Worm (Caenorhabditis elegans): ENCODE data around the gene C18E9.2.

C18E9.2 gene

DNA sequence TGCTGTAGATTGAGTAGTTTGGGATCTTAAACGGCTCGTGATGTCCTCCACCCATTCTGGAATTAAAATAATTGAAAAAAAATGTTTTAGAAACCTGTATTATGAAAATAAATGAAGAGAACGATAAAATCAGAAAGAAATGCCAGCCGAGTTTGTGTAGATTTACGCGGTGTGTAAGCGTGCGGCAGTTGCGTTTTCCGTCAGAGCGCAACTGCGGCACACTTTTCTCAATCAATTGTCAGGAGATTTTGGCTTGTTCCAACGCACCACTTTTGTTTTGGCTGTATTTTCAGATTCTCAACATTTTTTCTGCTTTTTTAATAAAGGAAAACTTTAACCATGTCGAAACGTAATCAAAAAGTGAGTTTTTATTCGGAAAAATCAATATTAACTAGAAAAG is at the start of gene C18E9.2, which contains the start of gene ndub-3:
Gene C18E9.2, plus strand, starts transcription at position 172 of the 400 bp plus-strand sequence.
Gene ndub-3, minus strand, starts transcription at position 56 of the 400 bp plus-strand sequence.
- TF ChIP-seq daf-12 (tag; optimal IDR thresholded peaks at IDR 0.05) (no peak), hlh-30 (tag; optimal IDR thresholded peaks at IDR 0.05; ENCODE audit: insufficient read depth) (peak; percentile 65), ctbp-1 (GFP tag; IDR thresholded peaks at IDR 0.05) (no peak), ztf-7 (tag; optimal IDR thresholded peaks at IDR 0.05) (no peak), hif-1 (tag; optimal IDR thresholded peaks at IDR 0.05) (peak in 1 of 2 experiments; percentile 13), dmd-6 (GFP tag; IDR thresholded peaks at IDR 0.05) (no peak), F44E2.7 (GFP tag; IDR thresholded peaks at IDR 0.05) (no peak), mes-2 (tag; optimal IDR thresholded peaks at IDR 0.05; ENCODE audit: poor library complexity, severe bottlenecking) (peak; percentile 63), unc-39 (tag; optimal IDR thresholded peaks at IDR 0.05) (no peak), lin-1 (GFP tag; IDR thresholded peaks at IDR 0.05) (no peak), Y105C5A.15 (GFP tag; IDR thresholded peaks at IDR 0.05) (no peak), dmd-9 (GFP tag; IDR thresholded peaks at IDR 0.05) (no peak), daf-19 (GFP tag; conservative IDR thresholded peaks at IDR 0.05) (no peak), dpl-1 (GFP tag; optimal IDR thresholded peaks at IDR 0.05) (peak; percentile 27), daf-8 (GFP tag; IDR thresholded peaks at IDR 0.05) (no peak), tra-1 (GFP tag; IDR thresholded peaks at IDR 0.05) (no peak), mep-1 (tag; optimal IDR thresholded peaks at IDR 0.05) (peak; percentile 53), zfp-3 (GFP tag; conservative IDR thresholded peaks at IDR 0.05) (no peak), madf-9 (GFP tag; conservative IDR thresholded peaks at IDR 0.05) (no peak), hlh-11 (tag; optimal IDR thresholded peaks at IDR 0.05) (peak; percentile 32), nhr-111 (GFP tag; optimal IDR thresholded peaks at IDR 0.05) (no peak), nhr-6 (tag; optimal IDR thresholded peaks at IDR 0.05) (peak; percentile 44), pqm-1 (tag; optimal IDR thresholded peaks at IDR 0.05) (no peak), ztf-11 (tag; optimal IDR thresholded peaks at IDR 0.05) (no peak), php-3 (GFP tag; IDR thresholded peaks at IDR 0.05) (no peak), aha-1 (tag) (no peak), D1046.2 (GFP tag; IDR thresholded peaks at IDR 0.05) (no peak), nhr-76 (tag; optimal IDR thresholded peaks at IDR 0.05) (no peak), F37D6.2 (tag; optimal IDR thresholded peaks at IDR 0.05) (no peak), zip-2 (tag; optimal IDR thresholded peaks at IDR 0.05) (no peak), ceh-82 (tag; optimal IDR thresholded peaks at IDR 0.05) (no peak), dve-1 (tag; optimal IDR thresholded peaks at IDR 0.05; ENCODE audit: insufficient read depth) (peak; percentile 22), egl-27 (tag; optimal IDR thresholded peaks at IDR 0.05) (no peak), Y75B8A.6 (GFP tag; IDR thresholded peaks at IDR 0.05) (no peak), T26A8.4 (GFP tag; IDR thresholded peaks at IDR 0.05) (no peak), ZK546.5 (tag; optimal IDR thresholded peaks at IDR 0.05) (no peak), Y5F2A.4 (GFP tag; optimal IDR thresholded peaks at IDR 0.05) (no peak), mdl-1 (tag; optimal IDR thresholded peaks at IDR 0.05) (no peak), gei-8 (GFP tag; optimal IDR thresholded peaks at IDR 0.05) (no peak), mdt-29 (GFP tag; IDR thresholded peaks at IDR 0.05) (no peak), dmd-8 (GFP tag; IDR thresholded peaks at IDR 0.05) (no peak), nhr-25 (tag; optimal IDR thresholded peaks at IDR 0.05; ENCODE audit: borderline replicate concordance, insufficient read depth) (no peak), zip-11 (GFP tag; IDR thresholded peaks at IDR 0.05) (no peak), ceh-32 (tag; optimal IDR thresholded peaks at IDR 0.05; ENCODE audit: poor library complexity) (no peak), unc-62 (GFP tag; optimal IDR thresholded peaks at IDR 0.05 in 1 of 2) (peak in 1 of 2 experiments; percentile 87), unc-62 (tag; optimal IDR thresholded peaks at IDR 0.05) (no peak), egl-43 (GFP tag; IDR thresholded peaks at IDR 0.05) (no peak), lin-15B (tag; optimal IDR thresholded peaks at IDR 0.05) (no peak), vab-7 (GFP tag; IDR thresholded peaks at IDR 0.05) (no peak), hmg-1.1 (GFP tag; IDR thresholded peaks at IDR 0.05) (no peak), lin-29 (GFP tag; IDR thresholded peaks at IDR 0.05) (no peak), skn-1 (tag; optimal IDR thresholded peaks at IDR 0.05) (no peak)
